Fruit fly (Drosophila melanogaster): ENCODE data around the gene GCC185.

The GCC185 gene

DNA sequence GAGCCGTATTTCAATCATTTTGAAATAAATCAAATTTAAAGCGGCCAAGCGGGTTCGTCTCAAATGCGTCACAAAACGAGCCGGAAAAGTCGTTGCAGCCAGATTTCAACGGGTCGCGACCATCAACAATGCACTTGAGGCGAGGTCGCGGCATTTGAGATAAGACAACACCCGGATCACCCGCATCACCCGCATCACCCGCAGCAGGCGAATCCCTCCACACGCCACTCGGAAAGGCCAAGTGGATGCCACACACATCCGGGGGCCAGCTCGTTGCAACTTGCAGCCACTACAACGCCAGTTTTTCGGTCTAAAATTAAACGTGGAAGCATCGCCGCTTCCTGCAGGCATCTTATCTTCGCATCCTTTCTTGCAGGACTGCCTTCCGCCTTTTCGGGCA lies 4.2 kb upstream of the GCC185 start:
- TF ChIP-seq fd96Ca (GFP tag; IDR thresholded peaks at IDR 0.05) (0 out of 3 replicates have a peak, but pooled peaks have one; percentile 21), rn (GFP tag; IDR thresholded peaks at IDR 0.05) (peak; percentile 11; the same call in 1 of the 2 replicates), EcR (GFP tag; optimal IDR thresholded peaks at IDR 0.05) (no peak)

DNA sequence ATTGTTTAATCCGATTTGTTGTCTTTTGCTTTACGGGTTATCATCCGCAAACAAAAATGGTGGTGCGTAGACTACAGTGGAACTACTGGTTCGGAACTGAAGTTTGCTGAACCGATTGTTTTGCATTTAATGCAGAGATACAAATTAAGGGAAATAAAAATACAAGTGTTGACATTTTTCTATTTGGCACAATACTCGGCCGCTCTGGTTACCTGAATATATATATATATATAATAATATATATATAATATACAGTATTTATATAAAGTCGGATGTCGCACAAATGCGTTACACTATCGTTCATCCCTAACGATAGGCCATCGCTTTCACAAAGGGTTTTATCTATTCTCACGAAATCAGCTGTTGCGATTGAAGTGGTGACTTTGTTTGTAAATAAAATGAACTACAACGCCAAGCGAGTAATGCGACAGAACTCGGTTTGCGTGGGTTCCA lies 6.3 kb downstream of the GCC185 start, which contains the start of the genes DCAF12 and Spt3:
Gene DCAF12, minus strand, starts transcription at position 204 of the 453 bp plus-strand sequence.
Gene Spt3, plus strand, starts transcription at position 329 of the 453 bp plus-strand sequence.
- TF ChIP-seq CG17806 (tag; optimal IDR thresholded peaks at IDR 0.05) (peak; percentile 32), fd96Ca (GFP tag; IDR thresholded peaks at IDR 0.05) (no peak), CG13204 (GFP tag; optimal IDR thresholded peaks at IDR 0.05) (no peak), gl (tag; optimal IDR thresholded peaks at IDR 0.05) (no peak), CG10348 (GFP tag; IDR thresholded peaks at IDR 0.05) (no peak), EcR (GFP tag; optimal IDR thresholded peaks at IDR 0.05) (no peak), CG9948 (tag; optimal IDR thresholded peaks at IDR 0.05) (no peak), Ets98B (GFP tag; IDR thresholded peaks at IDR 0.05) (no peak), CG12605 (GFP tag; IDR thresholded peaks at IDR 0.05) (no peak), Pif1B (GFP tag; optimal IDR thresholded peaks at IDR 0.05) (peak; percentile 14), CG14655 (GFP tag; optimal IDR thresholded peaks at IDR 0.05) (no peak), CG34367 (tag; optimal IDR thresholded peaks at IDR 0.05) (no peak), CG8301 (tag; optimal IDR thresholded peaks at IDR 0.05) (no peak), CG4496 (GFP tag; IDR thresholded peaks at IDR 0.05) (no peak), Pif1A (GFP tag; optimal IDR thresholded peaks at IDR 0.05) (no peak), CG15710 (tag; optimal IDR thresholded peaks at IDR 0.05) (peak; percentile 54), CG8159 (tag; optimal IDR thresholded peaks at IDR 0.05) (no peak), Snoo (tag; optimal IDR thresholded peaks at IDR 0.05) (no peak), rn (GFP tag; IDR thresholded peaks at IDR 0.05) (no peak), CG32121 (GFP tag; IDR thresholded peaks at IDR 0.05) (peak; percentile 21; the same call in 1 of the 2 replicates), D1 (tag; optimal IDR thresholded peaks at IDR 0.05) (no peak)

dm6 chr3R:12020987-12021386 lies 10.4 kb downstream of the GCC185 start:
- TF ChIP-seq D1 (tag; optimal IDR thresholded peaks at IDR 0.05) (no peak), CG15710 (tag; optimal IDR thresholded peaks at IDR 0.05) (no peak), fd96Ca (GFP tag; IDR thresholded peaks at IDR 0.05) (no peak), CG8159 (tag; optimal IDR thresholded peaks at IDR 0.05) (no peak), CG17806 (tag; optimal IDR thresholded peaks at IDR 0.05) (no peak)

DNA sequence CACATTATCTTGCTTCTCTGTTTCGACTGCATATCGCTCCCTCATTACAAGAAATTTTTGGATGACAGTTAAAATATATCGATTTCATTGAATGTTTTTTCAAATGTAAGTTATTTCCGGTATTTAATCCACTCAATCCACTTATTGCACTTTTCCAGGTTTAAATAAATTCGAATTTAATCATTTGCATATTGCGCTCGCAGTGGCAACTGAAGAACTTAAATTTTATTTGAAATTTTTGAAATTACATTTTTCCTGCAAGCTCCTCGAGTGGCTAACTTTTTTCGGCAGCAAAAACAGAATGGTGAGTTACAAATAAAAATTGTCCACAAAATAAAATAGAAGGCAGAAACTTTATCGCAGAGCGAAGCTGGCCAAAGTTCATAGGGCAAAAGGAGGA lies 21.1 kb downstream of the GCC185 start, which contains the start of the genes CG31358, CG42504 and CG42505:
Gene CG31358, minus strand, starts transcription at position 101 of the 400 bp plus-strand sequence.
Gene CG42504, minus strand, starts transcription at position 101 of the 400 bp plus-strand sequence.
Gene CG42505, minus strand, starts transcription at position 101 of the 400 bp plus-strand sequence.
- TF ChIP-seq CG10348 (GFP tag; IDR thresholded peaks at IDR 0.05) (no peak), gl (tag; optimal IDR thresholded peaks at IDR 0.05) (no peak), Snoo (tag; optimal IDR thresholded peaks at IDR 0.05) (no peak), CG4496 (GFP tag; IDR thresholded peaks at IDR 0.05) (no peak), Pif1A (GFP tag; optimal IDR thresholded peaks at IDR 0.05) (no peak), rn (GFP tag; IDR thresholded peaks at IDR 0.05) (no peak), CG12605 (GFP tag; IDR thresholded peaks at IDR 0.05) (no peak), fd96Ca (GFP tag; IDR thresholded peaks at IDR 0.05) (no peak), CG8301 (tag; optimal IDR thresholded peaks at IDR 0.05) (no peak), CG13204 (GFP tag; optimal IDR thresholded peaks at IDR 0.05) (no peak), Pif1B (GFP tag; optimal IDR thresholded peaks at IDR 0.05) (no peak), CG8159 (tag; optimal IDR thresholded peaks at IDR 0.05) (no peak), Ets98B (GFP tag; IDR thresholded peaks at IDR 0.05) (no peak), D1 (tag; optimal IDR thresholded peaks at IDR 0.05) (no peak), CG9948 (tag; optimal IDR thresholded peaks at IDR 0.05) (no peak), CG14655 (GFP tag; optimal IDR thresholded peaks at IDR 0.05) (no peak), CG34367 (tag; optimal IDR thresholded peaks at IDR 0.05) (no peak), CG15710 (tag; optimal IDR thresholded peaks at IDR 0.05) (no peak)

dm6 chr3R:12032842-12033241 lies 22.3 kb downstream of the GCC185 start, which contains the start of gene ssp5:
Gene ssp5, plus strand, starts transcription at chr3R:12033142.
- no peak for TF ChIP-seq CG34367 (tag; optimal IDR thresholded peaks at IDR 0.05)
- TF ChIP-seq CG9948 (tag; optimal IDR thresholded peaks at IDR 0.05) = no peak
- no peak for TF ChIP-seq CG32121 (GFP tag; IDR thresholded peaks at IDR 0.05)
- no peak for TF ChIP-seq rn (GFP tag; IDR thresholded peaks at IDR 0.05)
- no peak for TF ChIP-seq CG8301 (tag; optimal IDR thresholded peaks at IDR 0.05)
- no peak for TF ChIP-seq CG10348 (GFP tag; IDR thresholded peaks at IDR 0.05)
- no peak for TF ChIP-seq CG8159 (tag; optimal IDR thresholded peaks at IDR 0.05)

DNA sequence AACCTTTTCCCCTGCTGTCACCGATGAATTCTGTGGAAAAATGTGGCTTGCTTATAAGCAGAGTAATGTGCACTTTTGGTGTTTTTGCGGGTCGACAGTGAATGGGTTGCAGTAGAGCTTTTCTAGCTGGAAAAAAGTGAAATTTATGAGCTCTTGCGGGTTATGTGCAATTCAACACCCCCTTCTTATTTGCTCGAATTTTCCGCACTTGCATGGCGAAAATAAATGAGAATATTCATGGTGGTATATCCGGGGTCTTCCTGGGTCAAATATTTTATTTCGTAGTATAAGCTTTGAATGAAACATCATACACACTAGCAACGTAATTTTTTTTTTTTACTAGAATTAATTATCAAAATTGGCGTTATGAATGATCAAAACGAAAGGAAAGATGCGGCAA lies 29.7 kb downstream of the GCC185 start, which contains the start of gene CG14736:
Gene CG14736, plus strand, starts transcription at position 301 of the 400 bp plus-strand sequence.
- no peak for TF ChIP-seq CG32121 (GFP tag; IDR thresholded peaks at IDR 0.05)
- no peak for TF ChIP-seq CG15710 (tag; optimal IDR thresholded peaks at IDR 0.05)
- no peak for TF ChIP-seq CG12605 (GFP tag; IDR thresholded peaks at IDR 0.05)
- TF ChIP-seq CG10348 (GFP tag; IDR thresholded peaks at IDR 0.05) = no peak
- no peak for TF ChIP-seq CG9948 (tag; optimal IDR thresholded peaks at IDR 0.05)
- TF ChIP-seq D1 (tag; optimal IDR thresholded peaks at IDR 0.05) = no peak
- no peak for TF ChIP-seq Pif1A (GFP tag; optimal IDR thresholded peaks at IDR 0.05)
- no peak for TF ChIP-seq CG17806 (tag; optimal IDR thresholded peaks at IDR 0.05)
- no peak for TF ChIP-seq Snoo (tag; optimal IDR thresholded peaks at IDR 0.05)
- no peak for TF ChIP-seq CG8301 (tag; optimal IDR thresholded peaks at IDR 0.05)
- TF ChIP-seq CG8159 (tag; optimal IDR thresholded peaks at IDR 0.05) = no peak
- no peak for TF ChIP-seq CG4496 (GFP tag; IDR thresholded peaks at IDR 0.05)
